Worm (Caenorhabditis elegans) whole organism, young adult: Measurements from ENCODE around the gene srz-62.
"Not testable (repeated sequence)": the region's sequence is repeated elsewhere in the genome, so short reads cannot be mapped to it uniquely, and the experiment has no call there.

ENCODE experiments used
- C06A6.2 ChIP-seq: fragments of 200-800 bp; sonication (Bioruptor generic); conservative IDR thresholded peaks from 2 replicates; pipeline ENCODE4 v1.3.6; 2022; ENCODE audit warnings: missing genetic modification characterization, missing compliant biosample characterization
- F39B2.1 ChIP-seq: fragments of 200-800 bp; sonication (Bioruptor generic); IDR thresholded peaks from 2 replicates; pipeline ENCODE4 v1.3.6; 2022; ENCODE audit warnings: missing genetic modification reagents, missing genetic modification characterization, missing compliant biosample characterization
- F49E8.2 ChIP-seq: sonication (generic microtip); optimal IDR thresholded peaks from 3 replicates; lab custom pipeline; 2017; ENCODE audit warnings: missing genetic modification characterization, mild to moderate bottlenecking, missing compliant biosample characterization, antibody characterized with exemption, moderate library complexity; ENCODE audit not compliant: insufficient read depth
- F55B11.4 ChIP-seq: sonication (generic microtip); optimal IDR thresholded peaks from 2 replicates; lab custom pipeline; 2016; ENCODE audit warnings: missing compliant biosample characterization, missing genetic modification characterization, borderline replicate concordance; ENCODE audit not compliant: insufficient read depth
- K11D2.4 ChIP-seq: fragments of 200-800 bp; sonication (Bioruptor generic); IDR thresholded peaks from 2 replicates; pipeline ENCODE4 v1.3.6; 2022; ENCODE audit warnings: missing genetic modification reagents, missing genetic modification characterization, missing compliant biosample characterization
- Y95B8A.8 ChIP-seq: fragments of 200-800 bp; sonication (Bioruptor generic); IDR thresholded peaks from 2 replicates; pipeline ENCODE4 v1.3.6; 2022; ENCODE audit warnings: missing genetic modification reagents, missing genetic modification characterization, missing compliant biosample characterization
- ama-1 ChIP-seq, 3 experiments: fragments of 150-350 bp in 1 of 3; sonication (generic microtip) in 2 of 3; optimal IDR thresholded peaks; 2 replicates each; lab custom pipeline; 2014 to 2018; ENCODE audit warnings: missing biosample characterization in 2 of 3, missing genetic modification characterization in 2 of 3, missing genetic modification reagents in 2 of 3
- atf-7 ChIP-seq: sonication (generic microtip); optimal IDR thresholded peaks from 2 replicates; lab custom pipeline; 2017; ENCODE audit warnings: mild to moderate bottlenecking, missing genetic modification characterization, missing compliant biosample characterization
- attf-5 ChIP-seq: fragments of 200-800 bp; sonication (Bioruptor generic); optimal IDR thresholded peaks from 2 replicates; lab custom pipeline; 2018; ENCODE audit warnings: mild to moderate bottlenecking, missing genetic modification characterization, missing compliant biosample characterization
- attf-6 ChIP-seq: fragments of 200-800 bp; sonication (Bioruptor generic); IDR thresholded peaks from 2 replicates; pipeline ENCODE4 v1.3.6; 2022; ENCODE audit warnings: missing genetic modification reagents, missing genetic modification characterization, missing compliant biosample characterization
- ceh-27 ChIP-seq: fragments of 200-800 bp; sonication (Bioruptor generic); optimal IDR thresholded peaks from 2 replicates; lab custom pipeline; 2018; ENCODE audit warnings: mild to moderate bottlenecking, missing genetic modification characterization, moderate library complexity, missing compliant biosample characterization
- chd-7 ChIP-seq: sonication (generic microtip); optimal IDR thresholded peaks from 2 replicates; lab custom pipeline; 2016; ENCODE audit warnings: mild to moderate bottlenecking, missing genetic modification characterization, moderate library complexity, missing compliant biosample characterization
- dox-1 ChIP-seq: fragments of 200-800 bp; sonication (Bioruptor generic); IDR thresholded peaks from 2 replicates; pipeline ENCODE4 v1.3.6; 2022; ENCODE audit warnings: missing genetic modification reagents, missing genetic modification characterization, missing compliant biosample characterization
- dpff-1 ChIP-seq: sonication (generic microtip); optimal IDR thresholded peaks from 2 replicates; lab custom pipeline; 2017; ENCODE audit warnings: mild to moderate bottlenecking, missing genetic modification characterization, missing compliant biosample characterization
- dpl-1 ChIP-seq: fragments of 150-350 bp; optimal IDR thresholded peaks from 2 replicates; lab custom pipeline; 2014; ENCODE audit warnings: missing biosample characterization, missing genetic modification reagents, missing genetic modification characterization
- efl-1 ChIP-seq: fragments of 150-350 bp; optimal IDR thresholded peaks from 2 replicates; lab custom pipeline; 2014; ENCODE audit warnings: missing biosample characterization, missing genetic modification reagents, missing genetic modification characterization
- egl-44 ChIP-seq: fragments of 200-800 bp; sonication (Bioruptor generic); IDR thresholded peaks from 2 replicates; pipeline ENCODE4 v1.3.6; 2022; ENCODE audit warnings: missing genetic modification reagents, missing genetic modification characterization, missing compliant biosample characterization
- hlh-26 ChIP-seq: fragments of 200-800 bp; sonication (Bioruptor generic); conservative IDR thresholded peaks from 2 replicates; pipeline ENCODE4 v1.3.6; 2022; ENCODE audit warnings: missing genetic modification reagents, missing genetic modification characterization, missing compliant biosample characterization
- hmg-20 ChIP-seq: fragments of 200-800 bp; sonication (Bioruptor generic); IDR thresholded peaks from 2 replicates; pipeline ENCODE4 v1.3.6; 2022; ENCODE audit warnings: missing genetic modification reagents, missing genetic modification characterization, missing compliant biosample characterization
- hrde-1 ChIP-seq: sonication (generic microtip); optimal IDR thresholded peaks from 2 replicates; lab custom pipeline; 2016; ENCODE audit warnings: missing genetic modification characterization, mild to moderate bottlenecking, missing compliant biosample characterization, moderate library complexity, missing genotype, missing genetic modification reagents, borderline replicate concordance
- hsf-1 ChIP-seq: fragments of 200-800 bp; sonication (Bioruptor generic); IDR thresholded peaks from 2 replicates; pipeline ENCODE4 v1.3.6; 2022; ENCODE audit warnings: missing genetic modification reagents, missing genetic modification characterization, missing compliant biosample characterization
- let-607 ChIP-seq, 2 experiments: fragments of 200-800 bp in 1 of 2; sonication (Bioruptor generic) in 1 of 2; sonication (generic microtip) in 1 of 2; optimal IDR thresholded peaks; 2 replicates each; lab custom pipeline; 2016 to 2018; ENCODE audit warnings: mild to moderate bottlenecking in 2 of 2, missing compliant biosample characterization in 2 of 2, missing genetic modification characterization in 2 of 2, moderate library complexity in 2 of 2, missing genotype in 1 of 2
- lin-26 ChIP-seq: fragments of 200-800 bp; sonication (Bioruptor generic); IDR thresholded peaks from 2 replicates; pipeline ENCODE4 v1.3.6; 2022; ENCODE audit warnings: missing genetic modification reagents, missing genetic modification characterization, missing compliant biosample characterization
- lin-54 ChIP-seq: fragments of 200-800 bp; sonication (Bioruptor generic); optimal IDR thresholded peaks from 2 replicates; lab custom pipeline; 2018; ENCODE audit warnings: mild to moderate bottlenecking, missing genetic modification characterization, missing compliant biosample characterization
- nfya-1 ChIP-seq: sonication (generic microtip); optimal IDR thresholded peaks from 2 replicates; lab custom pipeline; 2017; ENCODE audit warnings: antibody characterized with exemption, missing compliant biosample characterization, missing genetic modification characterization, borderline replicate concordance; ENCODE audit not compliant: insufficient read depth
- nhr-120 ChIP-seq: fragments of 200-800 bp; sonication (Bioruptor generic); IDR thresholded peaks from 2 replicates; pipeline ENCODE4 v1.3.6; 2022; ENCODE audit warnings: missing genetic modification characterization, missing compliant biosample characterization
- nhr-179 ChIP-seq: sonication (generic microtip); optimal IDR thresholded peaks from 2 replicates; lab custom pipeline; 2016; ENCODE audit warnings: mild to moderate bottlenecking, missing genetic modification characterization, missing compliant biosample characterization
- nhr-80 ChIP-seq: sonication (generic microtip); optimal IDR thresholded peaks from 2 replicates; lab custom pipeline; 2016; ENCODE audit warnings: missing genetic modification characterization, missing compliant biosample characterization
- pha-4 ChIP-seq: fragments of 150-350 bp; sonication (generic microtip); optimal IDR thresholded peaks from 2 replicates; lab custom pipeline; 2014; ENCODE audit warnings: missing biosample characterization, missing genetic modification reagents, missing genetic modification characterization
- snpc-1.3 ChIP-seq: sonication (generic microtip); optimal IDR thresholded peaks from 2 replicates; lab custom pipeline; 2017; ENCODE audit warnings: missing genetic modification characterization, mild to moderate bottlenecking, missing compliant biosample characterization, antibody characterized with exemption, moderate library complexity, missing genotype, missing genetic modification reagents; ENCODE audit not compliant: insufficient read depth
- snpc-3.4 ChIP-seq: sonication (generic microtip); optimal IDR thresholded peaks from 2 replicates; lab custom pipeline; 2017; ENCODE audit warnings: missing genetic modification characterization, mild to moderate bottlenecking, missing compliant biosample characterization, antibody characterized with exemption, moderate library complexity, missing genotype, missing genetic modification reagents
- somi-1 ChIP-seq: fragments of 200-800 bp; sonication (Bioruptor generic); optimal IDR thresholded peaks from 2 replicates; lab custom pipeline; 2018; ENCODE audit warnings: mild to moderate bottlenecking, missing genetic modification characterization, missing compliant biosample characterization
- unc-130 ChIP-seq: sonication (generic microtip); optimal IDR thresholded peaks from 2 replicates; lab custom pipeline; 2016; ENCODE audit warnings: missing genetic modification reagents, missing genetic modification characterization, missing compliant biosample characterization
- zim-3 ChIP-seq: sonication (generic microtip); optimal IDR thresholded peaks from 2 replicates; lab custom pipeline; 2017; ENCODE audit warnings: mild to moderate bottlenecking, missing genetic modification characterization, moderate library complexity, missing compliant biosample characterization
- ztf-6 ChIP-seq: fragments of 200-800 bp; sonication (Bioruptor generic); IDR thresholded peaks from 2 replicates; pipeline ENCODE4 v1.3.6; 2022; ENCODE audit warnings: missing genetic modification reagents, missing genetic modification characterization, missing compliant biosample characterization

srz-62 gene

ce11 chrIV:3911848-3912247, 11.5 kb downstream of the srz-62 start, which contains the start of gene F56D6.18:
Gene F56D6.18, minus strand, starts transcription at chrIV:3911948.
- TF ChIP-seq dox-1 (GFP tag; lab: Robert Waterston, UW); pha-4 (tag; lab: Kevin White, UChicago); F49E8.2: not testable (repeated sequence)
- TF ChIP-seq, all 124 proteins: peak for 0; not testable (repeated sequence) for 124

DNA sequence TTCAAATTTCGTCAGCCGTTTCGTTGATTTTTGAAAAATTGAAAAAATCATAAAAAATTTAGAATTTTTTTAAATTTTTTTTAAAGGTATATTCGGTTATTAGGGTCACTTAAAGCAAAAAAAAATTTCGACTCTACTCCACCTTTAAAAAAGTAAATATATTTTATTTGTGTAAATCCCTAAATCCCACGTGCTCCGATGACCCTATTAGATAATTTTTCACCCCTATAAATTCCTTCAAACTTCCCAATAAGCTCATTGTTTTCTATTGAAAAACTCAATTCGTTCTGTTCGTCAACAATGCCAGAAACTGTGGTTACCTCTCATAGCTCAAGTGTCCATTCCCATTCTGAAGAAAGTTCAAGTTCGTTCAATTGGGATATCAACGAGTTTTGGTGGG, 12.3 kb downstream of the srz-62 start, which contains the start of gene F56D6.20:
Gene F56D6.20 (plus strand): TSS at position 301 of the 400 bp plus-strand sequence.
- TF ChIP-seq atf-7 (tag; lab: Kevin White, UChicago), result no peak
- no peak for TF ChIP-seq dpl-1 (GFP tag; lab: Kevin White, UChicago)
- TF ChIP-seq hrde-1 (tag; lab: Kevin White, UChicago), result no peak
- no peak for TF ChIP-seq C06A6.2 (GFP tag; lab: Robert Waterston, UW)
- TF ChIP-seq hsf-1 (GFP tag; lab: Robert Waterston, UW), result no peak
- TF ChIP-seq somi-1, result no peak
- no peak for TF ChIP-seq let-607 (tag; optimal IDR thresholded peaks at IDR 0.05; lab: Kevin White, UChicago)
- no peak for TF ChIP-seq Y95B8A.8 (GFP tag; lab: Robert Waterston, UW)
- no peak for TF ChIP-seq nhr-120
- TF ChIP-seq egl-44 (GFP tag; lab: Robert Waterston, UW), result no peak
- no peak for TF ChIP-seq efl-1 (GFP tag; lab: Kevin White, UChicago)

- no peak for TF ChIP-seq unc-130 (GFP tag; lab: Kevin White, UChicago)
- TF ChIP-seq K11D2.4, result no peak
- TF ChIP-seq dpff-1 (tag; lab: Kevin White, UChicago), result no peak
- no peak for TF ChIP-seq zim-3
- no peak for TF ChIP-seq hlh-26 (GFP tag; lab: Robert Waterston, UW)
- TF ChIP-seq nhr-179 (tag; lab: Kevin White, UChicago), result no peak
- TF ChIP-seq lin-26 (GFP tag; lab: Robert Waterston, UW), result no peak
- no peak for TF ChIP-seq lin-54 (GFP tag; lab: Kevin White, UChicago)
- TF ChIP-seq ztf-6, result no peak
- TF ChIP-seq hmg-20 (GFP tag; lab: Robert Waterston, UW), result no peak
- TF ChIP-seq attf-5 (GFP tag; lab: Kevin White, UChicago), result no peak
- TF ChIP-seq F39B2.1, result no peak
- no peak for TF ChIP-seq snpc-3.4 (tag; lab: Kevin White, UChicago)
- TF ChIP-seq hrde-1 (tag; lab: Kevin White, UChicago), result no peak
- no peak for TF ChIP-seq attf-6 (GFP tag; lab: Robert Waterston, UW)
- TF ChIP-seq Y95B8A.8 (GFP tag; lab: Robert Waterston, UW), result no peak
- TF ChIP-seq, all 124 proteins: peak for 0
Observed at ce11 chrIV:3914462-3914861, 14.2 kb downstream of the srz-62 start, which contains the start of gene F56D6.19. Gene F56D6.19, plus strand, starts transcription at chrIV:3914762.

DNA sequence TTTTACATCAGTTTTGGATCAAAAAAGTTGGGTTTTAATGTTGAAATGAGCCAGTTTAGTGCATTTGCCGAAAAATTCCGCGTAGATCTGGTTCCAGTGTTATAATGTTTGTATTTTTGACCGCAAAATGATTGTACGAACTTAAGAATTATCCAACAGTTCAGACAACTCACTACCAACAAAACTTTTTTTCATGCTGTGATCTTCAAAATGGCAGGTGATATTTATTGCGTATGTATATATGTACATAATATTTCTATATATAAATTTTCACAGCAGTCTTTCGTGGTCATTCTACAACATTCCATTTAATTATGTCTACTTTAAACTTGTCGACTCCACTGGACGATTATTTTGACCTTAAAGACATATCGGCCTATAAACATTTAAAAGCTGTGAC, 15.0 kb downstream of the srz-62 start, which contains the start of gene srz-20:
Gene srz-20 (plus strand): TSS at position 301 of the 400 bp plus-strand sequence.
- no peak for TF ChIP-seq F55B11.4 (tag; lab: Kevin White, UChicago)
- TF ChIP-seq nfya-1, result no peak

ce11 chrIV:3917405-3917804, 17.1 kb downstream of the srz-62 start, which contains the start of gene F56D6.14:
Gene F56D6.14, plus strand, starts transcription at chrIV:3917705.
- no peak for TF ChIP-seq chd-7 (tag; lab: Kevin White, UChicago)
- TF ChIP-seq ama-1 (optimal IDR thresholded peaks at IDR 0.05; lab: Kevin White, UChicago), result no peak
- TF ChIP-seq ama-1 (GFP tag; optimal IDR thresholded peaks at IDR 0.05; lab: Kevin White, UChicago), result no peak
- no peak for TF ChIP-seq ceh-27 (GFP tag; lab: Kevin White, UChicago)
- TF ChIP-seq unc-130 (GFP tag; lab: Kevin White, UChicago), result no peak
- no peak for TF ChIP-seq nhr-80
- TF ChIP-seq snpc-1.3 (tag; lab: Kevin White, UChicago), result no peak
